Worm (Caenorhabditis elegans) whole organism, early embryonic: ENCODE measurements around the gene ncs-7.

Experiments used
- B0310.2 ChIP-seq: sonication (generic microtip); optimal IDR thresholded peaks from 2 replicates; lab custom pipeline; 2016; ENCODE audit warnings: mild to moderate bottlenecking, missing genetic modification characterization, missing compliant biosample characterization
- F13C5.2 ChIP-seq: sonication (generic microtip); optimal IDR thresholded peaks from 2 replicates; lab custom pipeline; 2017; ENCODE audit warnings: mild to moderate bottlenecking, missing genetic modification characterization, inconsistent platforms, missing compliant biosample characterization
- aly-1 ChIP-seq: sonication (generic microtip); optimal IDR thresholded peaks from 2 replicates; lab custom pipeline; 2016; ENCODE audit warnings: missing genetic modification characterization, missing compliant biosample characterization
- ama-1 ChIP-seq: fragments of 150-350 bp; optimal IDR thresholded peaks from 2 replicates; lab custom pipeline; 2014
- ceh-13 ChIP-seq: fragments of 200-800 bp; sonication (Bioruptor generic); optimal IDR thresholded peaks from 2 replicates; lab custom pipeline; 2018; ENCODE audit warnings: mild to moderate bottlenecking, missing genetic modification characterization, missing compliant biosample characterization
- ets-7 ChIP-seq: sonication (generic microtip); optimal IDR thresholded peaks from 2 replicates; lab custom pipeline; 2016; ENCODE audit warnings: missing genotype, missing genetic modification characterization, missing compliant biosample characterization
- flt-1 ChIP-seq: fragments of 200-800 bp; sonication (Bioruptor generic); IDR thresholded peaks from 2 replicates; pipeline ENCODE4 v1.3.6; 2022; ENCODE audit warnings: missing genetic modification characterization, missing compliant biosample characterization
- hmg-4 ChIP-seq: fragments of 200-800 bp; sonication (Bioruptor generic); optimal IDR thresholded peaks from 2 replicates; lab custom pipeline; 2018; ENCODE audit warnings: mild to moderate bottlenecking, missing genetic modification characterization, missing compliant biosample characterization
- hnd-1 ChIP-seq: sonication (generic microtip); optimal IDR thresholded peaks from 2 replicates; lab custom pipeline; 2016; ENCODE audit warnings: missing genetic modification characterization, missing compliant biosample characterization
- pes-1 ChIP-seq: fragments of 200-800 bp; sonication (Bioruptor generic); IDR thresholded peaks from 2 replicates; pipeline ENCODE4 v1.3.6; 2022; ENCODE audit warnings: missing genetic modification reagents, missing genetic modification characterization, missing compliant biosample characterization
- sea-1 ChIP-seq: fragments of 200-800 bp; sonication (Bioruptor generic); conservative IDR thresholded peaks from 2 replicates; pipeline ENCODE4 v1.3.6; 2022; ENCODE audit warnings: missing genetic modification characterization, missing compliant biosample characterization
- tbx-11 ChIP-seq: fragments of 200-800 bp; sonication (Bioruptor generic); IDR thresholded peaks from 2 replicates; pipeline ENCODE4 v1.3.6; 2022; ENCODE audit warnings: missing genetic modification characterization, missing compliant biosample characterization
- tra-4 ChIP-seq: sonication (generic microtip); optimal IDR thresholded peaks from 2 replicates; lab custom pipeline; 2017; ENCODE audit warnings: missing genetic modification characterization, missing compliant biosample characterization

ce11 chrX:17613024-17613423, 1.3 kb upstream of the ncs-7 start:
- TF ChIP-seq tra-4 (tag; lab: Kevin White, UChicago) (no peak), ama-1 (lab: Kevin White, UChicago) (no peak), flt-1 (GFP tag; lab: Robert Waterston, UW) (no peak), B0310.2 (tag; lab: Kevin White, UChicago) (no peak), sea-1 (GFP tag; lab: Robert Waterston, UW) (no peak), tbx-11 (GFP tag; lab: Robert Waterston, UW) (no peak), hnd-1 (tag; lab: Kevin White, UChicago) (no peak), ets-7 (tag; lab: Kevin White, UChicago) (no peak), aly-1 (tag; lab: Kevin White, UChicago) (no peak), pes-1 (GFP tag; lab: Robert Waterston, UW) (no peak), F13C5.2 (tag; lab: Kevin White, UChicago) (no peak), hmg-4 (no peak), ceh-13 (no peak)
